3 fruit fly cellular contexts compared by ENCODE assay signal in genomic region chr3R:21856873-21857243, dm6.
A peak's percentile ranks its signal among the peaks of the same experiment; 100 is the strongest.
TF ChIP-seq lines count a peak whose summit lies in the region.

No protein-coding gene starts in this region.

- TF ChIP-seq CTCF in whole organism, embryonic (GFP tag; optimal IDR thresholded peaks at IDR 0.05; lab: Kevin White, UChicago), result no peak

TF ChIP-seq in whole organism, adult, 20 proteins besides CTCF, POLR2A, EP300 and RAD21:
- TF ChIP-seq pad (GFP tag; optimal IDR thresholded peaks at IDR 0.05; lab: Kevin White, UChicago), result no peak
- TF ChIP-seq Clk (GFP tag; optimal IDR thresholded peaks at IDR 0.05; lab: Kevin White, UChicago), result no peak
- no peak for TF ChIP-seq cnc (optimal IDR thresholded peaks at IDR 0.05; lab: Kevin White, UChicago)
- TF ChIP-seq cic (GFP tag; optimal IDR thresholded peaks at IDR 0.05; lab: Kevin White, UChicago), result no peak
- TF ChIP-seq CG12768 (GFP tag; optimal IDR thresholded peaks at IDR 0.05; lab: Kevin White, UChicago), result no peak
- no peak for TF ChIP-seq CG7101 (tag; optimal IDR thresholded peaks at IDR 0.05; lab: Kevin White, UChicago)
- TF ChIP-seq CG1620 (GFP tag; optimal IDR thresholded peaks at IDR 0.05; lab: Kevin White, UChicago), result no peak
- peak; percentile 2 for TF ChIP-seq CG7045 (GFP tag; optimal IDR thresholded peaks at IDR 0.05; lab: Kevin White, UChicago)
- TF ChIP-seq ovo (GFP tag; optimal IDR thresholded peaks at IDR 0.05; lab: Kevin White, UChicago), result no peak
- no peak for TF ChIP-seq CG33017 (tag; optimal IDR thresholded peaks at IDR 0.05; lab: Kevin White, UChicago)
- no peak for TF ChIP-seq CG11617 (GFP tag; optimal IDR thresholded peaks at IDR 0.05; lab: Kevin White, UChicago)
- TF ChIP-seq Mnt (GFP tag; optimal IDR thresholded peaks at IDR 0.05; lab: Kevin White, UChicago), result no peak
- TF ChIP-seq Crg-1 (GFP tag; optimal IDR thresholded peaks at IDR 0.05; lab: Kevin White, UChicago), result peak; percentile 13
- TF ChIP-seq bab1 (GFP tag; optimal IDR thresholded peaks at IDR 0.05; lab: Kevin White, UChicago), result no peak
- TF ChIP-seq Hr96 (GFP tag; optimal IDR thresholded peaks at IDR 0.05; lab: Kevin White, UChicago), result no peak
TF ChIP-seq in whole organism, adult: peak in this region for 2.

TF ChIP-seq in whole organism, embryonic, 481 proteins besides CTCF, POLR2A, EP300 and RAD21 (continues in another document):
- TF ChIP-seq lab (GFP tag; optimal IDR thresholded peaks at IDR 0.05; lab: Kevin White, UChicago), result peak; percentile 32
- TF ChIP-seq CG10543 (GFP tag; optimal IDR thresholded peaks at IDR 0.05; lab: Kevin White, UChicago), result peak; percentile 29
- peak; percentile 1 for TF ChIP-seq sug (tag; optimal IDR thresholded peaks at IDR 0.05; lab: Kevin White, UChicago)
- no peak for TF ChIP-seq CG4730 (GFP tag; IDR thresholded peaks at IDR 0.05; lab: Robert Waterston, UW)
- TF ChIP-seq CG7271 (tag; optimal IDR thresholded peaks at IDR 0.05; lab: Kevin White, UChicago), result no peak
- TF ChIP-seq Hr78 (GFP tag; optimal IDR thresholded peaks at IDR 0.05; lab: Kevin White, UChicago), result no peak
- peak; percentile 14 for TF ChIP-seq bab2 (GFP tag; optimal IDR thresholded peaks at IDR 0.05; lab: Kevin White, UChicago)
- peak; percentile 89 for TF ChIP-seq Med (GFP tag; lab: Kevin White, UChicago)
- peak; percentile 12 for TF ChIP-seq CG2678 (tag; optimal IDR thresholded peaks at IDR 0.05; lab: Kevin White, UChicago)
- TF ChIP-seq psq (GFP tag; optimal IDR thresholded peaks at IDR 0.05; lab: Kevin White, UChicago), result no peak
- TF ChIP-seq CG6654 (GFP tag; optimal IDR thresholded peaks at IDR 0.05; lab: Kevin White, UChicago), result no peak
- no peak for TF ChIP-seq CG8765 (GFP tag; IDR thresholded peaks at IDR 0.05; lab: Robert Waterston, UW)
- no peak for TF ChIP-seq CG31365 (tag; optimal IDR thresholded peaks at IDR 0.05; lab: Kevin White, UChicago)
- no peak for TF ChIP-seq CG8944 (GFP tag; optimal IDR thresholded peaks at IDR 0.05; lab: Kevin White, UChicago)
- TF ChIP-seq CG14441 (GFP tag; IDR thresholded peaks at IDR 0.05; lab: Robert Waterston, UW), result no peak
- TF ChIP-seq CG9876 (GFP tag; optimal IDR thresholded peaks at IDR 0.05; lab: Kevin White, UChicago), result no peak
- no peak for TF ChIP-seq Hey (tag; optimal IDR thresholded peaks at IDR 0.05; lab: Kevin White, UChicago)
- no peak for TF ChIP-seq CG7357 (GFP tag; IDR thresholded peaks at IDR 0.05; lab: Robert Waterston, UW)
- no peak for TF ChIP-seq CG8290 (GFP tag; optimal IDR thresholded peaks at IDR 0.05; lab: Kevin White, UChicago)
- peak in 1 of 2 experiments; percentile 47 for TF ChIP-seq CG8290 (tag; optimal IDR thresholded peaks at IDR 0.05; lab: Kevin White, UChicago)
- TF ChIP-seq CG1233 (GFP tag; optimal IDR thresholded peaks at IDR 0.05; lab: Kevin White, UChicago), result peak; percentile 23
- no peak for TF ChIP-seq CG11504 (tag; optimal IDR thresholded peaks at IDR 0.05; lab: Kevin White, UChicago)
- no peak for TF ChIP-seq zfh1 (GFP tag; IDR thresholded peaks at IDR 0.05; lab: Robert Waterston, UW)
- peak; percentile 13 for TF ChIP-seq fd96Cb (tag; optimal IDR thresholded peaks at IDR 0.05; lab: Kevin White, UChicago)
- no peak for TF ChIP-seq danr (GFP tag; IDR thresholded peaks at IDR 0.05; lab: Robert Waterston, UW)
- TF ChIP-seq gcm2 (GFP tag; optimal IDR thresholded peaks at IDR 0.05; lab: Kevin White, UChicago), result no peak
- TF ChIP-seq CG31388 (GFP tag; optimal IDR thresholded peaks at IDR 0.05; lab: Kevin White, UChicago), result no peak
- TF ChIP-seq CG6854 (GFP tag; optimal IDR thresholded peaks at IDR 0.05; lab: Kevin White, UChicago), result no peak
- peak; percentile 5 for TF ChIP-seq CG12659 (GFP tag; optimal IDR thresholded peaks at IDR 0.05; lab: Kevin White, UChicago)
- TF ChIP-seq nom (GFP tag; optimal IDR thresholded peaks at IDR 0.05; lab: Kevin White, UChicago), result no peak
- no peak for TF ChIP-seq CG1602 (GFP tag; optimal IDR thresholded peaks at IDR 0.05; lab: Kevin White, UChicago)
- no peak for TF ChIP-seq disco-r (GFP tag; optimal IDR thresholded peaks at IDR 0.05; lab: Kevin White, UChicago)
- no peak for TF ChIP-seq CG13894 (tag; optimal IDR thresholded peaks at IDR 0.05; lab: Kevin White, UChicago)
- no peak for TF ChIP-seq CG4328 (GFP tag; optimal IDR thresholded peaks at IDR 0.05; lab: Kevin White, UChicago)
- 0 out of 2 replicates have a peak, but pooled peaks have one; percentile 20 for TF ChIP-seq CG1024 (GFP tag; IDR thresholded peaks at IDR 0.05; lab: Robert Waterston, UW)
- TF ChIP-seq CG3847 (GFP tag; IDR thresholded peaks at IDR 0.05; lab: Robert Waterston, UW), result no peak
- no peak for TF ChIP-seq CG30020 (tag; optimal IDR thresholded peaks at IDR 0.05; lab: Kevin White, UChicago)
- peak; percentile 11 for TF ChIP-seq CG6765 (GFP tag; optimal IDR thresholded peaks at IDR 0.05; lab: Kevin White, UChicago)
- peak; percentile 12 for TF ChIP-seq fd3F (GFP tag; optimal IDR thresholded peaks at IDR 0.05; lab: Kevin White, UChicago)
- peak; percentile 11 for TF ChIP-seq odd (GFP tag; optimal IDR thresholded peaks at IDR 0.05; lab: Kevin White, UChicago)
- no peak for TF ChIP-seq PHDP (tag; optimal IDR thresholded peaks at IDR 0.05; lab: Kevin White, UChicago)

TF ChIP-seq in whole organism, prepupa, 60 proteins besides CTCF, POLR2A, EP300 and RAD21:
- TF ChIP-seq fkh (GFP tag; optimal IDR thresholded peaks at IDR 0.05; lab: Kevin White, UChicago) (peak; percentile 52), lz (GFP tag; optimal IDR thresholded peaks at IDR 0.05; lab: Kevin White, UChicago) (no peak)
